Fruit fly (Drosophila melanogaster): ENCODE results near the gene CG12511.

dm6 chr2L:5720407-5721228 is 42.2 kb downstream of the CG12511 start, which contains the start of the genes CG11149 and sip1:
- TF ChIP-seq Sox102F (GFP tag; optimal IDR thresholded peaks at IDR 0.05): no peak
- no peak for TF ChIP-seq OdsH (GFP tag; optimal IDR thresholded peaks at IDR 0.05)
- TF ChIP-seq Sox14 (GFP tag; optimal IDR thresholded peaks at IDR 0.05): no peak
- TF ChIP-seq CG11902 (GFP tag; optimal IDR thresholded peaks at IDR 0.05): no peak
- TF ChIP-seq Blimp-1 (GFP tag; optimal IDR thresholded peaks at IDR 0.05): no peak
- no peak for TF ChIP-seq spab (GFP tag; optimal IDR thresholded peaks at IDR 0.05)
- no peak for TF ChIP-seq Eip93F (GFP tag; optimal IDR thresholded peaks at IDR 0.05)
- TF ChIP-seq Eip75B (GFP tag; optimal IDR thresholded peaks at IDR 0.05): no peak

All from whole organism, prepupa.